Worm (Caenorhabditis elegans) whole organism, young adult: ENCODE measurements around the gene D1025.1.

Experiments used
- B0035.1 ChIP-seq: sonication (generic microtip); optimal IDR thresholded peaks from 2 replicates; lab custom pipeline; 2016; ENCODE audit warnings: missing genetic modification characterization, mild to moderate bottlenecking, missing compliant biosample characterization, missing genotype, missing genetic modification reagents
- C17E4.6 ChIP-seq: fragments of 200-800 bp; sonication (Bioruptor generic); IDR thresholded peaks from 2 replicates; pipeline ENCODE4 v1.3.6; 2022; ENCODE audit warnings: missing genetic modification reagents, missing genetic modification characterization, missing compliant biosample characterization
- D2030.7 ChIP-seq: fragments of 200-800 bp; sonication (Bioruptor generic); IDR thresholded peaks from 2 replicates; pipeline ENCODE4 v1.3.6; 2022; ENCODE audit warnings: missing genetic modification reagents, missing genetic modification characterization, missing compliant biosample characterization
- F22D6.2 ChIP-seq: sonication (generic microtip); optimal IDR thresholded peaks from 2 replicates; lab custom pipeline; 2016; ENCODE audit warnings: mild to moderate bottlenecking, missing genetic modification characterization, missing compliant biosample characterization
- F57A8.1 ChIP-seq: fragments of 200-800 bp; sonication (Bioruptor generic); optimal IDR thresholded peaks from 2 replicates; lab custom pipeline; 2018; ENCODE audit warnings: mild to moderate bottlenecking, missing genetic modification characterization, moderate library complexity, missing compliant biosample characterization
- T07F8.4 ChIP-seq: sonication (generic microtip); optimal IDR thresholded peaks from 2 replicates; lab custom pipeline; 2016; ENCODE audit warnings: mild to moderate bottlenecking, missing genetic modification characterization, moderate library complexity, missing compliant biosample characterization
- Y53F4B.3 ChIP-seq: fragments of 200-800 bp; sonication (Bioruptor generic); IDR thresholded peaks from 2 replicates; pipeline ENCODE4 v1.3.6; 2022; ENCODE audit warnings: missing genetic modification reagents, missing genetic modification characterization, missing compliant biosample characterization
- Y95B8A.8 ChIP-seq: fragments of 200-800 bp; sonication (Bioruptor generic); IDR thresholded peaks from 2 replicates; pipeline ENCODE4 v1.3.6; 2022; ENCODE audit warnings: missing genetic modification reagents, missing genetic modification characterization, missing compliant biosample characterization
- ZK185.1 ChIP-seq: sonication (generic microtip); optimal IDR thresholded peaks from 2 replicates; lab custom pipeline; 2016; ENCODE audit warnings: mild to moderate bottlenecking, missing genetic modification characterization, missing compliant biosample characterization; ENCODE audit not compliant: poor library complexity, severe bottlenecking
- ama-1 ChIP-seq, 3 experiments: fragments of 150-350 bp in 1 of 3; sonication (generic microtip) in 2 of 3; optimal IDR thresholded peaks; 2 replicates each; lab custom pipeline; 2014 to 2018; ENCODE audit warnings: missing biosample characterization in 2 of 3, missing genetic modification characterization in 2 of 3, missing genetic modification reagents in 2 of 3
- aptf-2 ChIP-seq: fragments of 200-800 bp; sonication (Bioruptor generic); conservative IDR thresholded peaks from 2 replicates; pipeline ENCODE4 v1.3.6; 2022; ENCODE audit warnings: missing genetic modification reagents, missing genetic modification characterization, missing compliant biosample characterization
- aptf-3 ChIP-seq: fragments of 200-800 bp; sonication (Bioruptor generic); IDR thresholded peaks from 2 replicates; pipeline ENCODE4 v1.3.6; 2022; ENCODE audit warnings: missing genetic modification characterization, missing compliant biosample characterization
- atf-7 ChIP-seq: sonication (generic microtip); optimal IDR thresholded peaks from 2 replicates; lab custom pipeline; 2017; ENCODE audit warnings: mild to moderate bottlenecking, missing genetic modification characterization, missing compliant biosample characterization
- attf-3 ChIP-seq: fragments of 200-800 bp; sonication (Bioruptor generic); conservative IDR thresholded peaks from 2 replicates; pipeline ENCODE4 v1.3.6; 2022; ENCODE audit warnings: missing genetic modification reagents, missing genetic modification characterization, missing compliant biosample characterization
- attf-5 ChIP-seq: fragments of 200-800 bp; sonication (Bioruptor generic); optimal IDR thresholded peaks from 2 replicates; lab custom pipeline; 2018; ENCODE audit warnings: mild to moderate bottlenecking, missing genetic modification characterization, missing compliant biosample characterization
- cebp-1 ChIP-seq, 2 experiments: fragments of 200-800 bp in 1 of 2; sonication (Bioruptor generic) in 1 of 2; sonication (generic microtip) in 1 of 2; IDR thresholded peaks in 1 of 2; optimal IDR thresholded peaks in 1 of 2; 2 replicates each; pipeline versions ENCODE4 v1.3.6 to Lab custom; 2017 to 2022; ENCODE audit warnings: missing compliant biosample characterization in 2 of 2, missing genetic modification characterization in 2 of 2, mild to moderate bottlenecking in 1 of 2, missing genetic modification reagents in 1 of 2, moderate library complexity in 1 of 2
- ceh-40 ChIP-seq: fragments of 200-800 bp; sonication (Bioruptor generic); IDR thresholded peaks from 2 replicates; pipeline ENCODE4 v1.3.6; 2022; ENCODE audit warnings: missing genetic modification characterization, missing compliant biosample characterization
- ceh-58 ChIP-seq: fragments of 200-800 bp; sonication (Bioruptor generic); IDR thresholded peaks from 2 replicates; pipeline ENCODE4 v1.3.6; 2022; ENCODE audit warnings: missing genetic modification characterization, missing compliant biosample characterization
- die-1 ChIP-seq: sonication (generic microtip); optimal IDR thresholded peaks from 2 replicates; lab custom pipeline; 2016; ENCODE audit warnings: missing genotype, mild to moderate bottlenecking, missing genetic modification characterization, missing compliant biosample characterization
- dpff-1 ChIP-seq: sonication (generic microtip); optimal IDR thresholded peaks from 2 replicates; lab custom pipeline; 2017; ENCODE audit warnings: mild to moderate bottlenecking, missing genetic modification characterization, missing compliant biosample characterization
- dpl-1 ChIP-seq: fragments of 150-350 bp; optimal IDR thresholded peaks from 2 replicates; lab custom pipeline; 2014; ENCODE audit warnings: missing biosample characterization, missing genetic modification reagents, missing genetic modification characterization
- egl-18 ChIP-seq: fragments of 200-800 bp; sonication (Bioruptor generic); IDR thresholded peaks from 2 replicates; pipeline ENCODE4 v1.3.6; 2022; ENCODE audit warnings: missing genetic modification reagents, missing genetic modification characterization, missing compliant biosample characterization
- egrh-3 ChIP-seq: fragments of 200-800 bp; sonication (Bioruptor generic); IDR thresholded peaks from 2 replicates; pipeline ENCODE4 v1.3.6; 2022; ENCODE audit warnings: missing genetic modification reagents, missing genetic modification characterization, missing compliant biosample characterization
- ets-4 ChIP-seq: fragments of 200-800 bp; sonication (Bioruptor generic); optimal IDR thresholded peaks from 2 replicates; lab custom pipeline; 2018; ENCODE audit warnings: mild to moderate bottlenecking, missing genetic modification characterization, missing compliant biosample characterization
- him-1 ChIP-seq: sonication (generic microtip); optimal IDR thresholded peaks from 2 replicates; lab custom pipeline; 2016; ENCODE audit warnings: missing genotype, missing genetic modification reagents, missing genetic modification characterization, missing compliant biosample characterization
- hmg-1.2 ChIP-seq: fragments of 200-800 bp; sonication (Bioruptor generic); IDR thresholded peaks from 2 replicates; pipeline ENCODE4 v1.3.6; 2022; ENCODE audit warnings: missing genetic modification reagents, missing genetic modification characterization, missing compliant biosample characterization
- let-526 ChIP-seq: fragments of 200-800 bp; sonication (Bioruptor generic); IDR thresholded peaks from 2 replicates; pipeline ENCODE4 v1.3.6; 2022; ENCODE audit warnings: missing genetic modification reagents, missing genetic modification characterization, missing compliant biosample characterization
- let-607 ChIP-seq, 2 experiments: fragments of 200-800 bp in 1 of 2; sonication (Bioruptor generic) in 1 of 2; sonication (generic microtip) in 1 of 2; optimal IDR thresholded peaks; 2 replicates each; lab custom pipeline; 2016 to 2018; ENCODE audit warnings: mild to moderate bottlenecking in 2 of 2, missing compliant biosample characterization in 2 of 2, missing genetic modification characterization in 2 of 2, moderate library complexity in 2 of 2, missing genotype in 1 of 2
- lin-40 ChIP-seq: sonication (generic microtip); optimal IDR thresholded peaks from 2 replicates; lab custom pipeline; 2016; ENCODE audit warnings: missing genetic modification characterization, mild to moderate bottlenecking, missing compliant biosample characterization, missing genotype, missing genetic modification reagents
- lir-1 ChIP-seq: fragments of 200-800 bp; sonication (Bioruptor generic); conservative IDR thresholded peaks from 2 replicates; pipeline ENCODE4 v1.3.6; 2022; ENCODE audit warnings: missing genetic modification reagents, missing genetic modification characterization, missing compliant biosample characterization
- madf-10 ChIP-seq: sonication (generic microtip); optimal IDR thresholded peaks from 2 replicates; lab custom pipeline; 2016; ENCODE audit warnings: mild to moderate bottlenecking, missing genetic modification characterization, missing compliant biosample characterization
- madf-3 ChIP-seq: fragments of 200-800 bp; sonication (Bioruptor generic); IDR thresholded peaks from 2 replicates; pipeline ENCODE4 v1.3.6; 2022; ENCODE audit warnings: missing genetic modification reagents, missing genetic modification characterization, missing compliant biosample characterization
- mxl-1 ChIP-seq: sonication (generic microtip); optimal IDR thresholded peaks from 2 replicates; lab custom pipeline; 2016; ENCODE audit warnings: missing genetic modification characterization, missing compliant biosample characterization
- nhr-120 ChIP-seq: fragments of 200-800 bp; sonication (Bioruptor generic); IDR thresholded peaks from 2 replicates; pipeline ENCODE4 v1.3.6; 2022; ENCODE audit warnings: missing genetic modification characterization, missing compliant biosample characterization
- nhr-179 ChIP-seq: sonication (generic microtip); optimal IDR thresholded peaks from 2 replicates; lab custom pipeline; 2016; ENCODE audit warnings: mild to moderate bottlenecking, missing genetic modification characterization, missing compliant biosample characterization
- nhr-27 ChIP-seq: fragments of 200-800 bp; sonication (Bioruptor generic); optimal IDR thresholded peaks from 2 replicates; lab custom pipeline; 2018; ENCODE audit warnings: mild to moderate bottlenecking, missing genetic modification characterization, moderate library complexity, missing compliant biosample characterization
- nhr-80 ChIP-seq: sonication (generic microtip); optimal IDR thresholded peaks from 2 replicates; lab custom pipeline; 2016; ENCODE audit warnings: missing genetic modification characterization, missing compliant biosample characterization
- pha-4 ChIP-seq: fragments of 150-350 bp; sonication (generic microtip); optimal IDR thresholded peaks from 2 replicates; lab custom pipeline; 2014; ENCODE audit warnings: missing biosample characterization, missing genetic modification reagents, missing genetic modification characterization
- rcor-1 ChIP-seq: fragments of 200-800 bp; sonication (Bioruptor generic); IDR thresholded peaks from 2 replicates; pipeline ENCODE4 v1.3.6; 2022; ENCODE audit warnings: missing genetic modification reagents, missing genetic modification characterization, missing compliant biosample characterization
- snpc-1.1 ChIP-seq: sonication (generic microtip); optimal IDR thresholded peaks from 2 replicates; lab custom pipeline; 2017; ENCODE audit warnings: missing genetic modification characterization, mild to moderate bottlenecking, missing compliant biosample characterization, antibody characterized with exemption, moderate library complexity, missing genotype, missing genetic modification reagents; ENCODE audit not compliant: insufficient read depth
- snpc-4 ChIP-seq, 5 experiments: fragments of 150-350 bp in 1 of 5; sonication (generic microtip) in 4 of 5; optimal IDR thresholded peaks; 2 replicates each; lab custom pipeline; 2014 to 2018; ENCODE audit warnings: missing genetic modification characterization in 5 of 5, missing biosample characterization in 3 of 5, antibody characterized with exemption in 2 of 5, mild to moderate bottlenecking in 2 of 5, missing compliant biosample characterization in 2 of 5, missing genotype in 2 of 5, moderate library complexity in 2 of 5, missing genetic modification reagents in 1 of 5
- unc-62 ChIP-seq: fragments of 150-350 bp; optimal IDR thresholded peaks from 2 replicates; lab custom pipeline; 2014; ENCODE audit warnings: missing biosample characterization, missing genetic modification reagents, missing genetic modification characterization
- xnd-1 ChIP-seq: sonication (generic microtip); optimal IDR thresholded peaks from 2 replicates; lab custom pipeline; 2016; ENCODE audit warnings: missing genotype, missing genetic modification reagents, missing genetic modification characterization, missing compliant biosample characterization
- zfh-2 ChIP-seq: fragments of 200-800 bp; sonication (Bioruptor generic); conservative IDR thresholded peaks from 2 replicates; pipeline ENCODE4 v1.3.6; 2022; ENCODE audit warnings: missing genetic modification reagents, missing genetic modification characterization, missing compliant biosample characterization
- ztf-26 ChIP-seq: sonication (generic microtip); optimal IDR thresholded peaks from 2 replicates; lab custom pipeline; 2017; ENCODE audit warnings: missing genetic modification characterization, missing compliant biosample characterization
- ztf-28 ChIP-seq: fragments of 200-800 bp; sonication (Bioruptor generic); IDR thresholded peaks from 2 replicates; pipeline ENCODE4 v1.3.6; 2022; ENCODE audit warnings: missing genetic modification reagents, missing genetic modification characterization, missing compliant biosample characterization

Gene D1025.1

ce11 chrX:14478743-14479428, 41.7 kb upstream of the D1025.1 start, which contains the start of gene M163.11 (continued):
- TF ChIP-seq Y95B8A.8 (GFP tag; lab: Robert Waterston, UW) (no peak), ztf-26 (tag; lab: Kevin White, UChicago) (peak; percentile 15), F57A8.1 (GFP tag; lab: Kevin White, UChicago) (no peak), nhr-120 (GFP tag; lab: Robert Waterston, UW) (no peak), aptf-3 (GFP tag; lab: Robert Waterston, UW) (0 out of 2 replicates have a peak, but pooled peaks have one; percentile 55), Y53F4B.3 (no peak), ceh-58 (GFP tag; lab: Robert Waterston, UW) (no peak), nhr-179 (no peak), pha-4 (tag; lab: Kevin White, UChicago) (no peak), aptf-2 (GFP tag; lab: Robert Waterston, UW) (no peak), mxl-1 (tag; lab: Kevin White, UChicago) (peak; percentile 57), F22D6.2 (tag; lab: Kevin White, UChicago) (no peak), zfh-2 (no peak), egl-18 (GFP tag; lab: Robert Waterston, UW) (no peak), unc-62 (GFP tag; lab: Kevin White, UChicago) (no peak), D2030.7 (GFP tag; lab: Robert Waterston, UW) (peak; percentile 69), hmg-1.2 (peak; percentile 69), B0035.1 (tag; lab: Kevin White, UChicago) (peak; percentile 43), him-1 (tag; lab: Kevin White, UChicago) (peak; percentile 14), xnd-1 (no peak), ama-1 (optimal IDR thresholded peaks at IDR 0.05; lab: Kevin White, UChicago) (no peak), ama-1 (GFP tag; optimal IDR thresholded peaks at IDR 0.05; lab: Kevin White, UChicago) (peak; percentile 42 to 92), ZK185.1 (tag; lab: Kevin White, UChicago) (peak; percentile 87), madf-3 (GFP tag; lab: Robert Waterston, UW) (peak; percentile 80; the same call in 1 of the 2 replicates), rcor-1 (GFP tag; lab: Robert Waterston, UW) (peak; percentile 66), let-607 (tag; optimal IDR thresholded peaks at IDR 0.05; lab: Kevin White, UChicago) (peak; percentile 30 to 37), egrh-3 (no peak), ceh-40 (GFP tag; lab: Robert Waterston, UW) (peak; percentile 86), madf-10 (peak; percentile 39), dpl-1 (GFP tag; lab: Kevin White, UChicago) (no peak), attf-3 (GFP tag; lab: Robert Waterston, UW) (0 out of 2 replicates have a peak, but pooled peaks have one; percentile 17), ets-4 (GFP tag; lab: Kevin White, UChicago) (no peak), nhr-27 (peak; percentile 44), let-526 (GFP tag; lab: Robert Waterston, UW) (no peak), T07F8.4 (tag; lab: Kevin White, UChicago) (peak; percentile 58), lin-40 (tag; lab: Kevin White, UChicago) (peak; percentile 11), ztf-28 (GFP tag; lab: Robert Waterston, UW) (no peak), snpc-1.1 (peak; percentile 71), C17E4.6 (GFP tag; lab: Robert Waterston, UW) (no peak), nhr-80 (tag; lab: Kevin White, UChicago) (peak; percentile 8), die-1 (tag; lab: Kevin White, UChicago) (peak; percentile 92), atf-7 (tag; lab: Kevin White, UChicago) (no peak), snpc-4 (GFP tag; optimal IDR thresholded peaks at IDR 0.05; lab: Kevin White, UChicago) (peak; percentile 57), snpc-4 (tag; optimal IDR thresholded peaks at IDR 0.05; lab: Kevin White, UChicago) (peak; percentile 8 to 78 (median 44)), cebp-1 (GFP tag; IDR thresholded peaks at IDR 0.05; lab: Robert Waterston, UW) (0 out of 2 replicates have a peak, but pooled peaks have one; percentile 22), cebp-1 (tag; optimal IDR thresholded peaks at IDR 0.05; lab: Kevin White, UChicago) (peak; percentile 17), attf-5 (peak; percentile 7), dpff-1 (tag; lab: Kevin White, UChicago) (no peak), lir-1 (GFP tag; lab: Robert Waterston, UW) (0 out of 2 replicates have a peak, but pooled peaks have one; percentile 21)
